Fruit fly (Drosophila melanogaster) whole organism, pupa: ENCODE data around the gene HDAC11.

Experiments used
- CG10348 ChIP-seq: fragments of 200-800 bp; sonication (Bioruptor generic); IDR thresholded peaks from 2 replicates; pipeline ENCODE4 v1.3.6; 2022; ENCODE audit warnings: missing biosample characterization, missing genetic modification characterization
- CG12605 ChIP-seq: fragments of 200-800 bp; sonication (Bioruptor generic); IDR thresholded peaks from 2 replicates; pipeline ENCODE4 v1.3.6; 2022; ENCODE audit warnings: missing biosample characterization, missing genetic modification characterization
- CG13204 ChIP-seq: fragments of 200-800 bp; sonication (Bioruptor generic); optimal IDR thresholded peaks from 2 replicates; lab custom pipeline; 2018; ENCODE audit warnings: missing biosample characterization, mild to moderate bottlenecking, missing genetic modification characterization, moderate library complexity
- CG14655 ChIP-seq: fragments of 200-800 bp; sonication (Bioruptor generic); optimal IDR thresholded peaks from 3 replicates; lab custom pipeline; 2017; ENCODE audit warnings: mild to moderate bottlenecking, missing biosample characterization, missing genetic modification reagents, missing genetic modification characterization
- CG15710 ChIP-seq: fragments of 200-800 bp; sonication (Bioruptor generic); optimal IDR thresholded peaks from 2 replicates; lab custom pipeline; 2018; ENCODE audit warnings: missing biosample characterization, mild to moderate bottlenecking, missing genetic modification characterization, moderate library complexity
- CG17806 ChIP-seq: fragments of 200-800 bp; sonication (Bioruptor generic); optimal IDR thresholded peaks from 2 replicates; lab custom pipeline; 2018; ENCODE audit warnings: missing biosample characterization, mild to moderate bottlenecking, missing genetic modification characterization, moderate library complexity
- CG32121 ChIP-seq: fragments of 200-800 bp; sonication (Bioruptor generic); IDR thresholded peaks from 2 replicates; pipeline ENCODE4 v1.3.6; 2022; ENCODE audit warnings: missing biosample characterization, missing genetic modification characterization
- CG34367 ChIP-seq: fragments of 200-800 bp; sonication (Bioruptor generic); optimal IDR thresholded peaks from 2 replicates; lab custom pipeline; 2018; ENCODE audit warnings: missing biosample characterization, mild to moderate bottlenecking, missing genetic modification characterization
- CG4496 ChIP-seq: fragments of 200-800 bp; sonication (Bioruptor generic); IDR thresholded peaks from 3 replicates; pipeline ENCODE4 v1.3.6; 2022; ENCODE audit warnings: missing biosample characterization, missing genetic modification characterization
- CG8159 ChIP-seq: fragments of 200-800 bp; sonication (Bioruptor generic); optimal IDR thresholded peaks from 3 replicates; lab custom pipeline; 2018; ENCODE audit warnings: missing biosample characterization, mild to moderate bottlenecking, missing genetic modification characterization, moderate library complexity
- CG8301 ChIP-seq: fragments of 200-800 bp; sonication (Bioruptor generic); optimal IDR thresholded peaks from 2 replicates; lab custom pipeline; 2018; ENCODE audit warnings: missing biosample characterization, mild to moderate bottlenecking, missing genetic modification characterization
- CG9948 ChIP-seq: fragments of 200-800 bp; sonication (Bioruptor generic); optimal IDR thresholded peaks from 2 replicates; lab custom pipeline; 2018; ENCODE audit warnings: missing biosample characterization, mild to moderate bottlenecking, missing genetic modification characterization, moderate library complexity
- D1 ChIP-seq: fragments of 200-800 bp; sonication (Bioruptor generic); optimal IDR thresholded peaks from 2 replicates; lab custom pipeline; 2018; ENCODE audit warnings: missing biosample characterization, mild to moderate bottlenecking, missing genetic modification characterization, moderate library complexity
- EcR ChIP-seq: fragments of 200-800 bp; sonication (Bioruptor generic); optimal IDR thresholded peaks from 3 replicates; lab custom pipeline; 2019; ENCODE audit warnings: missing biosample characterization, missing genetic modification characterization, mild to moderate bottlenecking, moderate library complexity, missing genetic modification reagents
- Ets98B ChIP-seq: fragments of 200-800 bp; sonication (Bioruptor generic); IDR thresholded peaks from 2 replicates; pipeline ENCODE4 v1.3.6; 2022; ENCODE audit warnings: missing biosample characterization, missing genetic modification characterization
- Pif1A ChIP-seq: fragments of 200-800 bp; sonication (Bioruptor generic); optimal IDR thresholded peaks from 3 replicates; lab custom pipeline; 2016; ENCODE audit warnings: missing biosample characterization, missing genetic modification characterization
- Pif1B ChIP-seq: fragments of 200-800 bp; sonication (Bioruptor generic); optimal IDR thresholded peaks from 3 replicates; lab custom pipeline; 2016; ENCODE audit warnings: missing biosample characterization, missing genetic modification characterization
- Snoo ChIP-seq: fragments of 200-800 bp; sonication (Bioruptor generic); optimal IDR thresholded peaks from 3 replicates; lab custom pipeline; 2017; ENCODE audit warnings: missing biosample characterization, mild to moderate bottlenecking, missing genetic modification characterization, inconsistent platforms
- fd96Ca ChIP-seq: fragments of 200-800 bp; sonication (Bioruptor generic); IDR thresholded peaks from 3 replicates; pipeline ENCODE4 v1.3.6; 2022; ENCODE audit warnings: missing biosample characterization, missing genetic modification characterization
- gl ChIP-seq: fragments of 200-800 bp; sonication (Bioruptor generic); optimal IDR thresholded peaks from 2 replicates; lab custom pipeline; 2018; ENCODE audit warnings: missing biosample characterization, mild to moderate bottlenecking, missing genetic modification characterization
- rn ChIP-seq: fragments of 200-800 bp; sonication (Bioruptor generic); IDR thresholded peaks from 2 replicates; pipeline ENCODE4 v1.3.6; 2022; ENCODE audit warnings: missing biosample characterization, missing genetic modification characterization

The HDAC11 gene

DNA sequence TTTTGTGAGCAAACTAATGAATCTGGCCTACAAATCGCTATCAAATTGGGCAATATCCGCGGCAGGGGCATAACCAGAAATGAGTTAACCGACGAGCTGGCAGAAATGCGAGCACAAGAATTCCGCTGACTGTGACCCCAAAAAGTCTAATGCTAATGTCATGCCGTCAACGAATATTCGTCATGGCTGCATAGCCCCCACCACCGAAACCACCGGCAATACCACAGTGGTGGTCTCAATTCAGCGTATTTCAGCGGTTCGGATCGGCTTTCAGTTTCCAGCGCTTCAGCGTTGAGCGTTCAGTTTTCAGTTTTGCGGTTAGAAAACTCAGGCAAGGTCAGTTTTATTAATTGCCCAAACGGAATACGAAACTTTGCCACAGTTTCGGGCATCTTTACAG is 34.2 kb upstream of the HDAC11 start:
- no peak for TF ChIP-seq CG32121 (GFP tag; lab: Robert Waterston, UW)
- no peak for TF ChIP-seq CG34367 (tag; lab: Kevin White, UChicago)
- TF ChIP-seq CG4496 (GFP tag; lab: Robert Waterston, UW), result no peak
- TF ChIP-seq CG15710 (tag; lab: Kevin White, UChicago), result no peak
- TF ChIP-seq Pif1A (GFP tag; lab: Kevin White, UChicago), result no peak
- no peak for TF ChIP-seq EcR (GFP tag; lab: Kevin White, UChicago)
- TF ChIP-seq CG17806 (tag; lab: Kevin White, UChicago), result no peak
- no peak for TF ChIP-seq CG13204 (GFP tag; lab: Kevin White, UChicago)
- TF ChIP-seq rn (GFP tag; lab: Robert Waterston, UW), result no peak
- TF ChIP-seq fd96Ca (GFP tag; lab: Robert Waterston, UW), result no peak
- no peak for TF ChIP-seq CG12605 (GFP tag; lab: Robert Waterston, UW)
- no peak for TF ChIP-seq Snoo (tag; lab: Kevin White, UChicago)
- TF ChIP-seq CG8301, result no peak
- TF ChIP-seq CG10348 (GFP tag; lab: Robert Waterston, UW), result no peak
- no peak for TF ChIP-seq Ets98B (GFP tag; lab: Robert Waterston, UW)
- TF ChIP-seq D1 (tag; lab: Kevin White, UChicago), result no peak
- no peak for TF ChIP-seq CG9948 (tag; lab: Kevin White, UChicago)
- no peak for TF ChIP-seq CG14655 (GFP tag; lab: Kevin White, UChicago)

DNA sequence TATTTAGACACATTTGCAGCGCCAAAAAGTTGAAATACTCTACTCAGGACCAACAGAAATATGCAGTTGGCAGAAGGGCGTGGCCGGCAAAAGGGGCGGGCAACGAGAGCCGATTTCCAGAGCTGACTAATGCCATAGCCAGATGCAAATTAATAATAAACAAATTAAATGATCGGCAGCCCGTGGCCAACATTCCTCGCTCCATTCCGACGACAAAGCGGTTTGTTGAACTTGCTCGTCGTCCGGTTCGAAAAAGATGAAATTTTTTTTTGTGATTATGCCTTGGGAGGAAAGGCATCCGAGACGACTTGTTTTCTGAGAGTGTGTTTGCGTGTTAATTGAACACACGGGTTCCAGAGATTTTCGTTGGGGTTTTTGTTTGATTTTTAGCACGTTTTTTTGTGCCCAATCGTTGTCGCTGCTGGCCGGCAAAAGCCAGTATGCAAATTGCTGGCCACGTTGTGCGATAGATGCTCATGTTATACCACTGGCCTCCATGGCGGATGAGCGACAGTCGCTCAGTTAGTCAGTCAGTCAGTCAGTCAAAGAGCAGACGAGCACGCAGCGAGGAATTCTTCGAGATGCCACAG is 33.4 kb upstream of the HDAC11 start:
- peak; percentile 89 for TF ChIP-seq EcR (GFP tag; lab: Kevin White, UChicago)
- 0 out of 3 replicates have a peak, but pooled peaks have one; percentile 26 for TF ChIP-seq fd96Ca (GFP tag; lab: Robert Waterston, UW)
- no peak for TF ChIP-seq CG34367 (tag; lab: Kevin White, UChicago)
- no peak for TF ChIP-seq CG13204 (GFP tag; lab: Kevin White, UChicago)

DNA sequence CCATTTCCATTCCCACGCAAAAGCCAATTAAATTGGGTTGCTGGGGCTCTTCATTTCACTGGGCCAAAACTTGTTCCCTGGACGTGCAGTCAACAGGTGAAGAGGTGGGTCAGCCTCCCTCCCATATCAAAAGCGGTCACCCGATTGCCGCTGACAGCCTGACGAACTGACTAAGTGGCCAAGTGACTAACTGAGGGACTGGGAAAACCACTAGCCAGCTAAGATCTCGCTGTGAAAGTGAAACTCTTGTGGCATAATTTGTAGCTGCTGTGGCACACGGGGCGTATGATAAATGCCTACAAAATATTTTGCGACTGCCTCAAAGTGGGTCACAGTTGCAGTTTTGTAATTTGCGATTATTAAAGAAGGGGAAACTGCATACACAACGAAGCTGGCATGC is 32.4 kb upstream of the HDAC11 start:
- TF ChIP-seq CG8159 (tag; lab: Kevin White, UChicago) (no peak), CG8301 (no peak), CG12605 (GFP tag; lab: Robert Waterston, UW) (no peak), rn (GFP tag; lab: Robert Waterston, UW) (no peak), Snoo (tag; lab: Kevin White, UChicago) (no peak), CG32121 (GFP tag; lab: Robert Waterston, UW) (no peak), Pif1A (GFP tag; lab: Kevin White, UChicago) (no peak), gl (tag; lab: Kevin White, UChicago) (no peak), Pif1B (GFP tag; lab: Kevin White, UChicago) (no peak), D1 (tag; lab: Kevin White, UChicago) (no peak), CG4496 (GFP tag; lab: Robert Waterston, UW) (no peak)

DNA sequence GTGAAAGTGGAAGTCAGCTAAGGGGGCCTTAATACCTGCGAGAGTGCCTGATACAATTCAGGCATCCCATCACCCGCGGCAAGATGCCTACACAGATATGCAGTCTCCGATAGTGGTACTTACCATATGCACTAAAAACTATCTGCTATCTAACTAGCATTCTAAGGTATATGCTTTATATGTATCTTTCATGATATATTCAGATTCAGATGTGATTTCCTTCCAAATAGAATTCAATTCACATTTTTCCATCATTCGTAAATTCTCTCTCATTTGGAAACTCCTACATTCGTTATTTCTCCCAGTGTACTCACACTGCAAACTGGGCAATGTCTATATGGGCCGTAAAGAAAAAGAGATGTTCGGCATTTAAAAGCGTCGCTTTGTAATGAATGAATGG is 30.4 kb upstream of the HDAC11 start:
- TF ChIP-seq D1 (tag; lab: Kevin White, UChicago) (no peak), EcR (GFP tag; lab: Kevin White, UChicago) (no peak), CG12605 (GFP tag; lab: Robert Waterston, UW) (0 out of 2 replicates have a peak, but pooled peaks have one; percentile 7), rn (GFP tag; lab: Robert Waterston, UW) (no peak), Ets98B (GFP tag; lab: Robert Waterston, UW) (0 out of 2 replicates have a peak, but pooled peaks have one; percentile 28), Snoo (tag; lab: Kevin White, UChicago) (no peak), CG10348 (GFP tag; lab: Robert Waterston, UW) (no peak), CG32121 (GFP tag; lab: Robert Waterston, UW) (no peak), CG4496 (GFP tag; lab: Robert Waterston, UW) (peak; percentile 49; the same call in 1 of the 3 replicates), CG17806 (tag; lab: Kevin White, UChicago) (no peak), CG34367 (tag; lab: Kevin White, UChicago) (no peak), CG8159 (tag; lab: Kevin White, UChicago) (no peak), CG15710 (tag; lab: Kevin White, UChicago) (no peak), Pif1A (GFP tag; lab: Kevin White, UChicago) (peak; percentile 51), Pif1B (GFP tag; lab: Kevin White, UChicago) (no peak), CG9948 (tag; lab: Kevin White, UChicago) (no peak), CG8301 (peak; percentile 54), gl (tag; lab: Kevin White, UChicago) (no peak), CG13204 (GFP tag; lab: Kevin White, UChicago) (no peak)
- TF ChIP-seq, all 21 proteins: peak for 5

DNA sequence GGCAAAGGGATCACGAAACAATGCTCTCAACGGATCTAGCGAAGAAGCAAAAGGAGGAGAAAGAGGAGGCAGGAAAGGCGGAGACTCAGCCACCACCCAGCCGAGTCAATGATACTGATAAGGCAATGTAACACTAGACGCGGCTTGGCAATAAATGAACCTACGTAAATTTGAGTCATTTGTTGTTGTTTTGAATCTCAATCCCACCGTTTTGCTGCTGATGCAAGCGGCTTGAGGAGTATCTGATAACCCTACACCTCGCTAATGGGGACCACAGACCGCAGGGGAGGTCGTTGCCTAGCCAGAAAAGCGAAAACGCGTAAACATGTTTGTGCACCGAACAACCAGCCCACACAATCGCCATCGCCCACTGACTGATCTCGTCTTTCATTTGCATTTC is 22.6 kb upstream of the HDAC11 start:
- TF ChIP-seq CG17806 (tag; lab: Kevin White, UChicago) (no peak), EcR (GFP tag; lab: Kevin White, UChicago) (peak; percentile 84)

DNA sequence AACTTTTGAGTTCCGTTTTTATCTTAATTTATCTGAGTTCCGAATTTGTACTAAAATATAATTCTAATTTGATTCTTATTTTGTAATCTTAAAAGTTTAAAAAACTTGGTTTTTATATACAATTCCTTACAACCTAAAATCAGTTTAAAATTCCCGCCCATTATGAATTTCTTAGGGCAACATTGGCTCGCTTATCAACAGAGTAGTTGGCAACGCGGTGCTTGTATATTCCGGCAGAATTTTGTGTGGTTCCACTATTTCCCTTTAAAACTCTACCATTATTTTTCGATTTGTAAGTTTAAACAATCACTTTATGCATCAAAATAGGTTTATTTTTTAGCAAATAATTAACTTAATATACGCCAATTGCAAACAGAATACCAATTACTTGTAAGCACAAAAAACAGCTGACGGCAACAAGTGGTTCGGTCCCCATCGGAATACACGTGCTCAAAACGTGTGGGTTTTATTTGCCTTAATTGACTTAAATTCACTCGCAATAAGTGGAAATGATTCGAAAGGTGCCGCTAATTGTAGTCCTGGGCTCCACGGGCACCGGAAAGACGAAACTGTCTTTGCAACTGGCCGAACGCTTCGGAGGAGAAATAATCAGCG is 20.9 kb upstream of the HDAC11 start, which contains the start of the genes CG11089 and CG31381:
Gene CG11089, plus strand, starts transcription at position 203 of the 615 bp plus-strand sequence.
Gene CG31381, plus strand, starts transcription at position 203 of the 615 bp plus-strand sequence.
- TF ChIP-seq Pif1A (GFP tag; lab: Kevin White, UChicago) (no peak), CG8159 (tag; lab: Kevin White, UChicago) (no peak), rn (GFP tag; lab: Robert Waterston, UW) (no peak), CG4496 (GFP tag; lab: Robert Waterston, UW) (no peak), CG17806 (tag; lab: Kevin White, UChicago) (peak; percentile 13), CG10348 (GFP tag; lab: Robert Waterston, UW) (no peak), CG13204 (GFP tag; lab: Kevin White, UChicago) (no peak), CG9948 (tag; lab: Kevin White, UChicago) (no peak)
